Worm (Caenorhabditis elegans): ENCODE results near the gene old-1.

DNA sequence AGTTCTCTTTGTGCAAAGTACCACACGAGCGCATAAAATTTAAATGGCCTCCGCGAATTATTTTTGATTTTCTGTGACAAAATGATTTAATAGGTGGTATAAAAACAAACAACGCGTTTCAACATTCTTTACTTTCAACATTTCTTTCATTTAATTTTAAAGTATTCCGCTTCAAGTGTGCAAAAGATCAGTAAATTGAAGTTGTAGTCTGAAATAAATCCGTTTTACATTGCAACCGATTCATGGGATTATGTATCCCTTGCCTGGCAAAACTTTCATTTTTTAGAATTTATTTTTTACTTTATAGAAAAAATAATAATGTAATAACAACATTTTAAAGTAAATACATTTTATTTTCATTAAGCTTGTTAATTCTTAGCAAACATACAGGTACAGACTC is 25.9 kb upstream of the old-1 start, which contains the start of gene F26C11.1:
- TF ChIP-seq unc-39 (tag; optimal IDR thresholded peaks at IDR 0.05), result no peak
- no peak for TF ChIP-seq ztf-11 (tag; optimal IDR thresholded peaks at IDR 0.05)
- no peak for TF ChIP-seq lsy-2 (tag; optimal IDR thresholded peaks at IDR 0.05)
- TF ChIP-seq nhr-2 (tag; optimal IDR thresholded peaks at IDR 0.05), result no peak
- no peak for TF ChIP-seq blmp-1 (tag; optimal IDR thresholded peaks at IDR 0.05)
- no peak for TF ChIP-seq unc-120 (tag; optimal IDR thresholded peaks at IDR 0.05; ENCODE audit: poor library complexity, severe bottlenecking)
- no peak for TF ChIP-seq nhr-28 (tag; optimal IDR thresholded peaks at IDR 0.05)
- TF ChIP-seq mep-1 (tag; optimal IDR thresholded peaks at IDR 0.05), result no peak
- no peak for TF ChIP-seq ceh-43 (GFP tag; optimal IDR thresholded peaks at IDR 0.05)
- TF ChIP-seq elt-3 (tag; optimal IDR thresholded peaks at IDR 0.05), result no peak
- TF ChIP-seq pha-4 (tag; optimal IDR thresholded peaks at IDR 0.05), result no peak
